Fruit fly (Drosophila melanogaster) whole organism, pupa: ENCODE results near the gene MKP-4.

Source experiments
- CG14655 ChIP-seq: fragments of 200-800 bp; sonication (Bioruptor generic); optimal IDR thresholded peaks from 3 replicates; lab custom pipeline; 2017; ENCODE audit warnings: mild to moderate bottlenecking, missing biosample characterization, missing genetic modification reagents, missing genetic modification characterization
- CG34367 ChIP-seq: fragments of 200-800 bp; sonication (Bioruptor generic); optimal IDR thresholded peaks from 2 replicates; lab custom pipeline; 2018; ENCODE audit warnings: missing biosample characterization, mild to moderate bottlenecking, missing genetic modification characterization
- Pif1A ChIP-seq: fragments of 200-800 bp; sonication (Bioruptor generic); optimal IDR thresholded peaks from 3 replicates; lab custom pipeline; 2016; ENCODE audit warnings: missing biosample characterization, missing genetic modification characterization
- Pif1B ChIP-seq: fragments of 200-800 bp; sonication (Bioruptor generic); optimal IDR thresholded peaks from 3 replicates; lab custom pipeline; 2016; ENCODE audit warnings: missing biosample characterization, missing genetic modification characterization
- gl ChIP-seq: fragments of 200-800 bp; sonication (Bioruptor generic); optimal IDR thresholded peaks from 2 replicates; lab custom pipeline; 2018; ENCODE audit warnings: missing biosample characterization, mild to moderate bottlenecking, missing genetic modification characterization

DNA sequence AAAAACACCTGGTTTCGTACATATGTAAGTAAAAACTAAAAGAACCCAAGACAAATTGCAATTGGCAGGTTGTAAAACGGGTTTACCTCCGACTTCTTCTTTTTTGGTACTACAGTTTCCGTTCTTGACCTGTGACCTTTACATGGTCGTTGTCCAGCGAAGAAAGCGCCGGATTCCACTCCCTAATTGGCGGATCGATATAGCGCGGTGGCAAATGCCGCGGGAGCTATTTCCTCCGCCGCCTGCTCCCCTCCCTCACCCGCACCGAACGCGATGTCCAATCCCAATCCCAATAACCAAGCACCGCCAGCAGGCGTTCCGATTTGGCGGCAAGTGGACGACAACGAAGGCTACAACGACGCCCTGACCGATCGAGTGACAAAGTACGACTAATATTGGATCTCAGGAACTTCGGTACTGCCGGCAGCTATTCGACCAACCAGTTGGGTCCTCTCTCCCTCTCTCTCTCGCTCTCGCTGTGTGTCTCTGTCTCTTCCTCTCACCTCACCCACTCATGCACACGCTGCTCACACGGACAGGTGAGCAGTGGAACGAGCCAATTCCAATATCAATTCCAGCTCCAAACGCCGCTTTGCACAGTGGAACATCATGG lies 39.8 kb downstream of the MKP-4 start:
- no peak for TF ChIP-seq CG14655
- no peak for TF ChIP-seq Pif1B (GFP tag; lab: Kevin White, UChicago)
- no peak for TF ChIP-seq CG34367 (tag; lab: Kevin White, UChicago)
- no peak for TF ChIP-seq gl (tag; lab: Kevin White, UChicago)
- TF ChIP-seq Pif1A (GFP tag; lab: Kevin White, UChicago), result no peak
